Fruit fly (Drosophila melanogaster) whole organism, embryonic: Measurements from ENCODE around the gene mAcon1.

Experiments used
- ATbp ChIP-seq: fragments of 200-800 bp; sonication (Bioruptor generic); optimal IDR thresholded peaks from 2 replicates; lab custom pipeline; 2017; ENCODE audit warnings: missing biosample characterization, mild to moderate bottlenecking, missing genetic modification characterization, missing genetic modification reagents
- B-H1 ChIP-seq: fragments of 200-800 bp; sonication (Bioruptor generic); IDR thresholded peaks from 3 replicates; pipeline ENCODE4 v1.3.6; 2022; ENCODE audit warnings: missing biosample characterization, missing genetic modification characterization
- CG13296 ChIP-seq: fragments of 200-800 bp; sonication (Bioruptor generic); optimal IDR thresholded peaks from 3 replicates; lab custom pipeline; 2018; ENCODE audit warnings: missing biosample characterization, mild to moderate bottlenecking, missing genetic modification characterization
- CG15073 ChIP-seq: fragments of 200-800 bp; sonication (Bioruptor generic); optimal IDR thresholded peaks from 2 replicates; lab custom pipeline; 2016; ENCODE audit warnings: missing biosample characterization, missing genetic modification characterization
- CG16863 ChIP-seq: fragments of 200-800 bp; sonication (Bioruptor generic); optimal IDR thresholded peaks from 3 replicates; lab custom pipeline; 2016; ENCODE audit warnings: missing biosample characterization, missing genetic modification characterization
- CG17361 ChIP-seq: fragments of 200-800 bp; sonication (Bioruptor generic); IDR thresholded peaks from 3 replicates; pipeline ENCODE4 v1.3.6; 2022; ENCODE audit warnings: missing biosample characterization, missing genetic modification characterization
- CG18619 ChIP-seq: fragments of 200-800 bp; sonication (Bioruptor generic); optimal IDR thresholded peaks from 3 replicates; lab custom pipeline; 2017; ENCODE audit warnings: missing biosample characterization, mild to moderate bottlenecking, missing genetic modification characterization
- CG2116 ChIP-seq: fragments of 200-800 bp; sonication (Bioruptor generic); optimal IDR thresholded peaks from 3 replicates; lab custom pipeline; 2018; ENCODE audit warnings: missing biosample characterization, mild to moderate bottlenecking, missing genetic modification characterization
- CG2678 ChIP-seq: fragments of 200-800 bp; sonication (Bioruptor generic); optimal IDR thresholded peaks from 3 replicates; lab custom pipeline; 2019; ENCODE audit warnings: missing biosample characterization, mild to moderate bottlenecking, missing genetic modification characterization, moderate library complexity
- CG2889 ChIP-seq: fragments of 200-800 bp; sonication (Bioruptor generic); IDR thresholded peaks from 3 replicates; pipeline ENCODE4 v1.3.6; 2022; ENCODE audit warnings: missing biosample characterization, missing genetic modification characterization
- CG3065 ChIP-seq: fragments of 200-800 bp; sonication (Bioruptor generic); optimal IDR thresholded peaks from 2 replicates; lab custom pipeline; 2016; ENCODE audit warnings: missing biosample characterization, missing genetic modification characterization
- CG31365 ChIP-seq: fragments of 200-800 bp; sonication (Bioruptor generic); optimal IDR thresholded peaks from 2 replicates; lab custom pipeline; 2018; ENCODE audit warnings: missing biosample characterization, mild to moderate bottlenecking, missing genetic modification characterization
- CG31388 ChIP-seq: fragments of 200-800 bp; sonication (Bioruptor generic); optimal IDR thresholded peaks from 2 replicates; lab custom pipeline; 2016; ENCODE audit warnings: missing biosample characterization, missing genetic modification characterization
- CG34422 ChIP-seq: fragments of 200-800 bp; sonication (Bioruptor generic); IDR thresholded peaks from 3 replicates; pipeline ENCODE4 v1.3.6; 2022; ENCODE audit warnings: missing biosample characterization, missing genetic modification characterization
- CG3847 ChIP-seq: fragments of 200-800 bp; sonication (Bioruptor generic); IDR thresholded peaks from 2 replicates; pipeline ENCODE4 v1.3.6; 2022; ENCODE audit warnings: missing biosample characterization, missing genetic modification characterization
- CG4617 ChIP-seq: fragments of 200-800 bp; sonication (Bioruptor generic); optimal IDR thresholded peaks from 3 replicates; lab custom pipeline; 2016; ENCODE audit warnings: missing biosample characterization, missing genetic modification characterization, borderline replicate concordance
- CG4820 ChIP-seq: fragments of 200-800 bp; sonication (Bioruptor generic); optimal IDR thresholded peaks from 3 replicates; lab custom pipeline; 2016; ENCODE audit warnings: missing biosample characterization, missing genetic modification characterization
- CG7357 ChIP-seq: fragments of 200-800 bp; sonication (Bioruptor generic); IDR thresholded peaks from 3 replicates; pipeline ENCODE4 v1.3.6; 2022; ENCODE audit warnings: missing biosample characterization, missing genetic modification characterization
- CG7987 ChIP-seq: fragments of 200-800 bp; sonication (Bioruptor generic); optimal IDR thresholded peaks from 2 replicates; lab custom pipeline; 2018; ENCODE audit warnings: missing biosample characterization, mild to moderate bottlenecking, missing genetic modification characterization, moderate library complexity
- CG8388 ChIP-seq: fragments of 200-800 bp; sonication (Bioruptor generic); optimal IDR thresholded peaks from 2 replicates; lab custom pipeline; 2019; ENCODE audit warnings: missing biosample characterization, mild to moderate bottlenecking, missing genetic modification characterization, moderate library complexity
- CG8765 ChIP-seq: fragments of 200-800 bp; sonication (Bioruptor generic); IDR thresholded peaks from 2 replicates; pipeline ENCODE4 v1.3.6; 2022; ENCODE audit warnings: missing biosample characterization, missing genetic modification characterization
- Dip2 ChIP-seq: fragments of 200-800 bp; sonication (Bioruptor generic); IDR thresholded peaks from 2 replicates; pipeline ENCODE4 v1.3.6; 2022; ENCODE audit warnings: missing biosample characterization, missing genetic modification characterization
- Doc2 ChIP-seq: fragments of 200-800 bp; sonication (Bioruptor generic); IDR thresholded peaks from 2 replicates; pipeline ENCODE4 v1.3.6; 2022; ENCODE audit warnings: missing biosample characterization, missing genetic modification characterization
- Dref ChIP-seq: fragments of 200-800 bp; sonication (Bioruptor generic); IDR thresholded peaks from 2 replicates; pipeline ENCODE4 v1.3.6; 2022; ENCODE audit warnings: missing biosample characterization, missing genetic modification characterization
- Drgx ChIP-seq: fragments of 200-800 bp; sonication (Bioruptor generic); IDR thresholded peaks from 2 replicates; pipeline ENCODE4 v1.3.6; 2022; ENCODE audit warnings: missing biosample characterization, missing genetic modification characterization
- ERR ChIP-seq: fragments of 200-800 bp; sonication (Bioruptor generic); optimal IDR thresholded peaks from 2 replicates; lab custom pipeline; 2016; ENCODE audit warnings: missing biosample characterization, missing genetic modification characterization
- Elba2 ChIP-seq: fragments of 200-800 bp; sonication (Bioruptor generic); optimal IDR thresholded peaks from 3 replicates; lab custom pipeline; 2016; ENCODE audit warnings: missing biosample characterization, missing genetic modification characterization
- Fer2 ChIP-seq: fragments of 200-800 bp; sonication (Bioruptor generic); optimal IDR thresholded peaks from 2 replicates; lab custom pipeline; 2018; ENCODE audit warnings: missing biosample characterization, mild to moderate bottlenecking, missing genetic modification characterization, moderate library complexity
- Hey ChIP-seq: fragments of 200-800 bp; sonication (Bioruptor generic); optimal IDR thresholded peaks from 3 replicates; lab custom pipeline; 2018; ENCODE audit warnings: missing biosample characterization, mild to moderate bottlenecking, missing genetic modification characterization
- Hmr ChIP-seq: fragments of 200-800 bp; sonication (Bioruptor generic); optimal IDR thresholded peaks from 3 replicates; lab custom pipeline; 2017; ENCODE audit warnings: mild to moderate bottlenecking, missing biosample characterization, missing genetic modification reagents, missing genetic modification characterization
- Mes4 ChIP-seq: fragments of 200-800 bp; sonication (Bioruptor generic); optimal IDR thresholded peaks from 2 replicates; lab custom pipeline; 2016; ENCODE audit warnings: missing biosample characterization, missing genetic modification characterization
- Myb ChIP-seq: fragments of 200-800 bp; sonication (Bioruptor generic); optimal IDR thresholded peaks from 2 replicates; lab custom pipeline; 2016; ENCODE audit warnings: missing biosample characterization, missing genetic modification characterization
- NC2α ChIP-seq: fragments of 200-800 bp; sonication (Bioruptor generic); optimal IDR thresholded peaks from 2 replicates; lab custom pipeline; 2016; ENCODE audit warnings: missing biosample characterization, missing genetic modification characterization
- Neu2 ChIP-seq: fragments of 200-800 bp; sonication (Bioruptor generic); optimal IDR thresholded peaks from 3 replicates; lab custom pipeline; 2016; ENCODE audit warnings: missing biosample characterization, missing genetic modification characterization, borderline replicate concordance
- PHDP ChIP-seq: fragments of 200-800 bp; sonication (Bioruptor generic); optimal IDR thresholded peaks from 3 replicates; lab custom pipeline; 2018; ENCODE audit warnings: missing biosample characterization, mild to moderate bottlenecking, missing genetic modification characterization, moderate library complexity
- Ravus ChIP-seq: fragments of 200-800 bp; sonication (Bioruptor generic); IDR thresholded peaks from 2 replicates; pipeline ENCODE4 v1.3.6; 2022; ENCODE audit warnings: missing biosample characterization, missing genetic modification characterization
- Scr ChIP-seq: fragments of 200-800 bp; sonication (Bioruptor generic); IDR thresholded peaks from 2 replicates; pipeline ENCODE4 v1.3.6; 2022; ENCODE audit warnings: missing biosample characterization, missing genetic modification characterization; ENCODE audit not compliant: partially characterized antibody
- ap ChIP-seq: fragments of 200-800 bp; sonication (Bioruptor generic); IDR thresholded peaks from 2 replicates; pipeline ENCODE4 v1.3.6; 2022; ENCODE audit warnings: missing biosample characterization, missing genetic modification characterization
- disco-r ChIP-seq: fragments of 200-800 bp; sonication (Bioruptor generic); optimal IDR thresholded peaks from 2 replicates; lab custom pipeline; 2016; ENCODE audit warnings: missing biosample characterization, missing genetic modification characterization
- dm ChIP-seq: fragments of 200-800 bp; sonication (Bioruptor generic); optimal IDR thresholded peaks from 3 replicates; lab custom pipeline; 2016; ENCODE audit warnings: missing biosample characterization, missing genetic modification characterization
- dmrt99B ChIP-seq: fragments of 200-800 bp; sonication (Bioruptor generic); optimal IDR thresholded peaks from 2 replicates; lab custom pipeline; 2018; ENCODE audit warnings: missing biosample characterization, mild to moderate bottlenecking, missing genetic modification characterization, moderate library complexity
- en ChIP-seq: fragments of 200-800 bp; sonication (Bioruptor generic); optimal IDR thresholded peaks from 2 replicates; lab custom pipeline; 2016; ENCODE audit warnings: missing biosample characterization, missing genetic modification characterization
- jigr1 ChIP-seq: fragments of 200-800 bp; sonication (Bioruptor generic); IDR thresholded peaks from 3 replicates; pipeline ENCODE4 v1.3.6; 2022; ENCODE audit warnings: missing biosample characterization, missing genetic modification characterization
- nerfin-1 ChIP-seq: fragments of 200-800 bp; sonication (Bioruptor generic); optimal IDR thresholded peaks from 3 replicates; lab custom pipeline; 2019; ENCODE audit warnings: missing biosample characterization, mild to moderate bottlenecking, missing genetic modification characterization, moderate library complexity
- nmo ChIP-seq: fragments of 200-800 bp; sonication (Bioruptor generic); optimal IDR thresholded peaks from 2 replicates; lab custom pipeline; 2018; ENCODE audit warnings: missing biosample characterization, mild to moderate bottlenecking, missing genetic modification characterization, moderate library complexity
- pfk ChIP-seq: fragments of 200-800 bp; sonication (Bioruptor generic); optimal IDR thresholded peaks from 2 replicates; lab custom pipeline; 2018; ENCODE audit warnings: missing biosample characterization, mild to moderate bottlenecking, missing genetic modification characterization, moderate library complexity
- pum ChIP-seq: fragments of 200-800 bp; sonication (Bioruptor generic); optimal IDR thresholded peaks from 2 replicates; lab custom pipeline; 2016; ENCODE audit warnings: missing biosample characterization, missing genetic modification characterization
- pzg ChIP-seq: fragments of 200-800 bp; sonication (Bioruptor generic); optimal IDR thresholded peaks from 3 replicates; lab custom pipeline; 2018; ENCODE audit warnings: missing biosample characterization, mild to moderate bottlenecking, missing genetic modification characterization, moderate library complexity
- ranshi ChIP-seq: fragments of 200-800 bp; sonication (Bioruptor generic); IDR thresholded peaks from 2 replicates; pipeline ENCODE4 v1.3.6; 2022; ENCODE audit warnings: missing biosample characterization, missing genetic modification characterization
- sim ChIP-seq: fragments of 200-800 bp; sonication (Bioruptor generic); IDR thresholded peaks from 2 replicates; pipeline ENCODE4 v1.3.6; 2022; ENCODE audit warnings: missing biosample characterization, missing genetic modification characterization
- tup ChIP-seq: fragments of 200-800 bp; sonication (Bioruptor generic); optimal IDR thresholded peaks from 2 replicates; lab custom pipeline; 2016; ENCODE audit warnings: missing biosample characterization, mild to moderate bottlenecking, missing genetic modification characterization, moderate library complexity
- zf30C ChIP-seq: fragments of 200-800 bp; sonication (Bioruptor generic); optimal IDR thresholded peaks from 3 replicates; lab custom pipeline; 2018; ENCODE audit warnings: missing biosample characterization, mild to moderate bottlenecking, missing genetic modification characterization

mAcon1 gene

dm6 chr2L:21149053-21149452 is 19.3 kb upstream of the mAcon1 start (continued):
- TF ChIP-seq Hey (no peak), pfk (GFP tag; lab: Kevin White, UChicago) (no peak), CG34422 (GFP tag; lab: Robert Waterston, UW) (peak; percentile 58; the same call in 1 of the 3 replicates), dmrt99B (peak; percentile 63), Myb (GFP tag; lab: Kevin White, UChicago) (no peak), Doc2 (GFP tag; lab: Robert Waterston, UW) (no peak), CG2116 (GFP tag; lab: Kevin White, UChicago) (peak; percentile 93), CG31365 (tag; lab: Kevin White, UChicago) (no peak), NC2α (GFP tag; lab: Kevin White, UChicago) (no peak), ATbp (peak; percentile 20), Hmr (GFP tag; lab: Kevin White, UChicago) (no peak), Mes4 (no peak), Fer2 (no peak), B-H1 (GFP tag; lab: Robert Waterston, UW) (no peak; the same call in 2 of the 3 replicates), en (GFP tag; lab: Kevin White, UChicago) (no peak), CG13296 (peak; percentile 59), CG8765 (GFP tag; lab: Robert Waterston, UW) (no peak), Scr (GFP tag; lab: Robert Waterston, UW) (peak; percentile 67), dm (peak; percentile 16), zf30C (GFP tag; lab: Kevin White, UChicago) (no peak), CG2889 (no peak), ranshi (GFP tag; lab: Robert Waterston, UW) (0 out of 2 replicates have a peak, but pooled peaks have one; percentile 30), CG16863 (no peak), nmo (peak; percentile 60), Elba2 (GFP tag; lab: Kevin White, UChicago) (no peak), CG7357 (GFP tag; lab: Robert Waterston, UW) (no peak), Dip2 (GFP tag; lab: Robert Waterston, UW) (no peak), CG4617 (GFP tag; lab: Kevin White, UChicago) (no peak), CG18619 (GFP tag; lab: Kevin White, UChicago) (no peak), ERR (GFP tag; lab: Kevin White, UChicago) (no peak), disco-r (GFP tag; lab: Kevin White, UChicago) (no peak), Drgx (GFP tag; lab: Robert Waterston, UW) (0 out of 2 replicates have a peak, but pooled peaks have one; percentile 18), CG15073 (GFP tag; lab: Kevin White, UChicago) (no peak), pzg (GFP tag; lab: Kevin White, UChicago) (peak; percentile 71), Neu2 (no peak), CG2678 (tag; lab: Kevin White, UChicago) (peak; percentile 64), Ravus (no peak), sim (GFP tag; lab: Robert Waterston, UW) (peak; percentile 43; the same call in 1 of the 2 replicates), Dref (GFP tag; lab: Robert Waterston, UW) (peak; percentile 83), pum (GFP tag; lab: Kevin White, UChicago) (peak; percentile 12), CG17361 (GFP tag; lab: Robert Waterston, UW) (peak; percentile 70), CG7987 (GFP tag; lab: Kevin White, UChicago) (no peak), tup (GFP tag; lab: Kevin White, UChicago) (no peak), jigr1 (no peak), CG8388 (GFP tag; lab: Kevin White, UChicago) (peak; percentile 45), CG3065 (GFP tag; lab: Kevin White, UChicago) (no peak), nerfin-1 (tag; lab: Kevin White, UChicago) (peak; percentile 27), CG3847 (GFP tag; lab: Robert Waterston, UW) (peak; percentile 63), PHDP (tag; lab: Kevin White, UChicago) (peak; percentile 59), ap (peak; percentile 13; the same call in 1 of the 2 replicates), CG31388 (GFP tag; lab: Kevin White, UChicago) (no peak), CG4820 (GFP tag; lab: Kevin White, UChicago) (peak; percentile 6)
